Worm (Caenorhabditis elegans) whole organism, L4 larva: ENCODE measurements around the gene F13D12.3.
A peak's percentile ranks its signal among the peaks of the same experiment; 100 is the strongest.

Experiments
- aha-1 ChIP-seq: fragments of 150-350 bp; peaks from one replicate; lab custom pipeline; 2014; ENCODE audit warnings: missing biosample characterization, missing genetic modification characterization
- ces-1 ChIP-seq: fragments of 150-350 bp; sonication (generic microtip); optimal IDR thresholded peaks from 4 replicates; lab custom pipeline; 2014; ENCODE audit warnings: missing biosample characterization, missing genetic modification reagents, missing genetic modification characterization
- dpl-1 ChIP-seq: fragments of 150-350 bp; optimal IDR thresholded peaks from 2 replicates; lab custom pipeline; 2014; ENCODE audit warnings: missing biosample characterization, missing genetic modification reagents, missing genetic modification characterization
- hif-1 ChIP-seq, 2 experiments: sonication (generic microtip); optimal IDR thresholded peaks; 2 replicates each; lab custom pipeline; 2016 to 2017; ENCODE audit warnings: missing compliant biosample characterization in 2 of 2, missing genetic modification characterization in 2 of 2, missing genetic modification reagents in 2 of 2, missing genotype in 2 of 2, mild to moderate bottlenecking in 1 of 2
- lin-1 ChIP-seq: fragments of 200-800 bp; sonication (Bioruptor generic); IDR thresholded peaks from 2 replicates; pipeline ENCODE4 v1.3.6; 2022; ENCODE audit warnings: missing genetic modification reagents, missing genetic modification characterization, missing compliant biosample characterization
- nhr-10 ChIP-seq: fragments of 150-350 bp; optimal IDR thresholded peaks from 2 replicates; lab custom pipeline; 2014; ENCODE audit warnings: missing biosample characterization, missing genetic modification characterization
- nhr-102 ChIP-seq: sonication (generic microtip); optimal IDR thresholded peaks from 2 replicates; lab custom pipeline; 2016; ENCODE audit warnings: mild to moderate bottlenecking, missing genetic modification characterization, moderate library complexity, missing compliant biosample characterization
- nhr-237 ChIP-seq: sonication (generic microtip); optimal IDR thresholded peaks from 2 replicates; lab custom pipeline; 2017; ENCODE audit warnings: missing biosample characterization, missing genetic modification characterization
- nhr-48 ChIP-seq: sonication (generic microtip); optimal IDR thresholded peaks from 2 replicates; lab custom pipeline; 2016; ENCODE audit warnings: mild to moderate bottlenecking, missing genetic modification characterization, missing compliant biosample characterization
- pqm-1 ChIP-seq: sonication (generic microtip); optimal IDR thresholded peaks from 2 replicates; lab custom pipeline; 2017; ENCODE audit warnings: missing biosample characterization, missing genetic modification characterization
- zfp-2 ChIP-seq: sonication (generic microtip); optimal IDR thresholded peaks from 2 replicates; lab custom pipeline; 2016; ENCODE audit warnings: mild to moderate bottlenecking, missing genetic modification characterization, missing compliant biosample characterization
- ztf-11 ChIP-seq: fragments of 150-350 bp; optimal IDR thresholded peaks from 2 replicates; lab custom pipeline; 2014; ENCODE audit warnings: missing biosample characterization, missing genetic modification characterization

- TF ChIP-seq lin-1 (GFP tag; lab: Robert Waterston, UW) (peak; percentile 88), zfp-2 (tag; lab: Kevin White, UChicago) (no peak), pqm-1 (tag; lab: Kevin White, UChicago) (no peak), nhr-102 (tag; lab: Kevin White, UChicago) (no peak), ztf-11 (tag; lab: Kevin White, UChicago) (no peak), dpl-1 (GFP tag; lab: Kevin White, UChicago) (no peak), ces-1 (GFP tag; lab: Kevin White, UChicago) (no peak), nhr-237 (no peak), hif-1 (tag; optimal IDR thresholded peaks at IDR 0.05; lab: Kevin White, UChicago) (no peak), aha-1 (tag; lab: Kevin White, UChicago) (peak; percentile 99), nhr-48 (no peak), nhr-10 (tag; lab: Kevin White, UChicago) (no peak)
These were observed 36.5 kb downstream of the F13D12.3 start for ce11 chrII:11756684-11757107.
